Fruit fly (Drosophila melanogaster) whole organism, embryonic: ENCODE data around the gene CG17839.

ENCODE experiments used
- B-H2 ChIP-seq: fragments of 200-800 bp; sonication (Bioruptor generic); optimal IDR thresholded peaks from 2 replicates; lab custom pipeline; 2018; ENCODE audit warnings: missing biosample characterization, mild to moderate bottlenecking, missing genetic modification characterization
- Bteb2 ChIP-seq: fragments of 200-800 bp; sonication (Bioruptor generic); optimal IDR thresholded peaks from 2 replicates; lab custom pipeline; 2016; ENCODE audit warnings: missing biosample characterization, missing genetic modification characterization
- CG10274 ChIP-seq: fragments of 200-800 bp; sonication (Bioruptor generic); optimal IDR thresholded peaks from 3 replicates; lab custom pipeline; 2017; ENCODE audit warnings: missing biosample characterization, mild to moderate bottlenecking, missing genetic modification characterization
- CG10431 ChIP-seq: fragments of 200-800 bp; sonication (Bioruptor generic); optimal IDR thresholded peaks from 3 replicates; lab custom pipeline; 2018; ENCODE audit warnings: missing biosample characterization, mild to moderate bottlenecking, missing genetic modification characterization
- CG11723 ChIP-seq: fragments of 200-800 bp; sonication (Bioruptor generic); optimal IDR thresholded peaks from 2 replicates; lab custom pipeline; 2017; ENCODE audit warnings: missing biosample characterization, mild to moderate bottlenecking, missing genetic modification characterization
- CG12391 ChIP-seq: fragments of 200-800 bp; sonication (Bioruptor generic); optimal IDR thresholded peaks from 3 replicates; lab custom pipeline; 2018; ENCODE audit warnings: missing biosample characterization, mild to moderate bottlenecking, missing genetic modification characterization, moderate library complexity
- CG13287 ChIP-seq: fragments of 200-800 bp; sonication (Bioruptor generic); IDR thresholded peaks from 2 replicates; pipeline ENCODE4 v1.3.6; 2022; ENCODE audit warnings: missing biosample characterization, missing genetic modification characterization; ENCODE audit not compliant: partially characterized antibody
- CG14710 ChIP-seq: fragments of 200-800 bp; sonication (Bioruptor generic); optimal IDR thresholded peaks from 3 replicates; lab custom pipeline; 2019; ENCODE audit warnings: missing biosample characterization, mild to moderate bottlenecking, missing genetic modification characterization, moderate library complexity
- CG15514 ChIP-seq: fragments of 200-800 bp; sonication (Bioruptor generic); optimal IDR thresholded peaks from 3 replicates; lab custom pipeline; 2017; ENCODE audit warnings: missing biosample characterization, missing genetic modification characterization, mild to moderate bottlenecking, moderate library complexity, missing genetic modification reagents
- CG1602 ChIP-seq: fragments of 200-800 bp; sonication (Bioruptor generic); optimal IDR thresholded peaks from 3 replicates; lab custom pipeline; 2016; ENCODE audit warnings: missing biosample characterization, missing genetic modification characterization
- CG16813 ChIP-seq: fragments of 200-800 bp; sonication (Bioruptor generic); IDR thresholded peaks from 3 replicates; pipeline ENCODE4 v1.3.6; 2022; ENCODE audit warnings: missing biosample characterization, missing genetic modification characterization; ENCODE audit not compliant: partially characterized antibody
- CG17328 ChIP-seq: fragments of 200-800 bp; sonication (Bioruptor generic); IDR thresholded peaks from 2 replicates; pipeline ENCODE4 v1.3.6; 2022; ENCODE audit warnings: missing biosample characterization, missing genetic modification characterization
- CG17912 ChIP-seq: fragments of 200-800 bp; sonication (Bioruptor generic); optimal IDR thresholded peaks from 2 replicates; lab custom pipeline; 2018; ENCODE audit warnings: missing biosample characterization, mild to moderate bottlenecking, missing genetic modification characterization
- CG18476 ChIP-seq: fragments of 200-800 bp; sonication (Bioruptor generic); optimal IDR thresholded peaks from 2 replicates; lab custom pipeline; 2016; ENCODE audit warnings: missing biosample characterization, mild to moderate bottlenecking, missing genetic modification characterization
- CG18619 ChIP-seq: fragments of 200-800 bp; sonication (Bioruptor generic); optimal IDR thresholded peaks from 3 replicates; lab custom pipeline; 2017; ENCODE audit warnings: missing biosample characterization, mild to moderate bottlenecking, missing genetic modification characterization
- CG30431 ChIP-seq: fragments of 200-800 bp; sonication (Bioruptor generic); optimal IDR thresholded peaks from 2 replicates; lab custom pipeline; 2017; ENCODE audit warnings: missing biosample characterization, missing genetic modification characterization
- CG3726 ChIP-seq: fragments of 200-800 bp; sonication (Bioruptor generic); IDR thresholded peaks from 3 replicates; pipeline ENCODE4, ENCODE4 v1.3.6; 2022; ENCODE audit warnings: missing biosample characterization, missing genetic modification characterization
- CG3847 ChIP-seq: fragments of 200-800 bp; sonication (Bioruptor generic); IDR thresholded peaks from 2 replicates; pipeline ENCODE4 v1.3.6; 2022; ENCODE audit warnings: missing biosample characterization, missing genetic modification characterization
- CG6854 ChIP-seq: fragments of 200-800 bp; sonication (Bioruptor generic); optimal IDR thresholded peaks from 3 replicates; lab custom pipeline; 2017; ENCODE audit warnings: missing biosample characterization, mild to moderate bottlenecking, missing genetic modification characterization
- CG7372 ChIP-seq: fragments of 200-800 bp; sonication (Bioruptor generic); IDR thresholded peaks from 2 replicates; pipeline ENCODE4 v1.3.6; 2022; ENCODE audit warnings: missing biosample characterization, missing genetic modification characterization
- CG7556 ChIP-seq: fragments of 200-800 bp; sonication (Bioruptor generic); optimal IDR thresholded peaks from 2 replicates; lab custom pipeline; 2017; ENCODE audit warnings: missing biosample characterization, mild to moderate bottlenecking, missing genetic modification characterization
- CG8290 ChIP-seq, 3 experiments: fragments of 200-800 bp; sonication (Bioruptor generic); optimal IDR thresholded peaks; 2 replicates each; lab custom pipeline; 2016 to 2019; ENCODE audit warnings: missing biosample characterization in 3 of 3, missing genetic modification characterization in 3 of 3, mild to moderate bottlenecking in 2 of 3, moderate library complexity in 1 of 3
- CG8765 ChIP-seq: fragments of 200-800 bp; sonication (Bioruptor generic); IDR thresholded peaks from 2 replicates; pipeline ENCODE4 v1.3.6; 2022; ENCODE audit warnings: missing biosample characterization, missing genetic modification characterization
- Lim3 ChIP-seq: fragments of 200-800 bp; sonication (Bioruptor generic); IDR thresholded peaks from 2 replicates; pipeline ENCODE4 v1.3.6; 2022; ENCODE audit warnings: missing biosample characterization, missing genetic modification characterization
- Med ChIP-seq: fragments of 200-800 bp; sonication (Bioruptor generic); peaks from one replicate; lab custom pipeline; 2016; ENCODE audit warnings: missing biosample characterization, missing genetic modification characterization, mild to moderate bottlenecking, inconsistent platforms, moderate library complexity
- Oaz ChIP-seq: fragments of 200-800 bp; sonication (Bioruptor generic); IDR thresholded peaks from 2 replicates; pipeline ENCODE4 v1.3.6; 2022; ENCODE audit warnings: missing biosample characterization, missing genetic modification characterization
- Optix ChIP-seq: fragments of 200-800 bp; sonication (Bioruptor generic); IDR thresholded peaks from 3 replicates; pipeline ENCODE4 v1.3.6; 2022; ENCODE audit warnings: missing biosample characterization, missing genetic modification characterization
- Ravus ChIP-seq: fragments of 200-800 bp; sonication (Bioruptor generic); IDR thresholded peaks from 2 replicates; pipeline ENCODE4 v1.3.6; 2022; ENCODE audit warnings: missing biosample characterization, missing genetic modification characterization
- Taf1 ChIP-seq: fragments of 200-800 bp; sonication (Bioruptor generic); IDR thresholded peaks from 2 replicates; pipeline ENCODE4 v1.3.6; 2022; ENCODE audit warnings: missing biosample characterization, missing genetic modification characterization
- Usf ChIP-seq: fragments of 200-800 bp; sonication (Bioruptor generic); optimal IDR thresholded peaks from 2 replicates; lab custom pipeline; 2017; ENCODE audit warnings: missing genotype, missing biosample characterization, missing genetic modification characterization
- az2 ChIP-seq: fragments of 200-800 bp; sonication (Bioruptor generic); optimal IDR thresholded peaks from 3 replicates; lab custom pipeline; 2016; ENCODE audit warnings: missing biosample characterization, missing genetic modification characterization
- chn ChIP-seq: fragments of 200-800 bp; sonication (Bioruptor generic); optimal IDR thresholded peaks from 2 replicates; lab custom pipeline; 2016; ENCODE audit warnings: missing biosample characterization, missing genetic modification characterization
- crc ChIP-seq: fragments of 200-800 bp; sonication (Bioruptor generic); optimal IDR thresholded peaks from 2 replicates; lab custom pipeline; 2016; ENCODE audit warnings: missing biosample characterization, missing genetic modification characterization
- dati ChIP-seq: fragments of 200-800 bp; sonication (Bioruptor generic); IDR thresholded peaks from 2 replicates; pipeline ENCODE4 v1.3.6; 2022; ENCODE audit warnings: missing biosample characterization, missing genetic modification characterization
- ftz-f1 ChIP-seq: fragments of 200-800 bp; sonication (Bioruptor generic); optimal IDR thresholded peaks from 2 replicates; lab custom pipeline; 2016; ENCODE audit warnings: missing biosample characterization, missing genetic modification characterization
- jing ChIP-seq: fragments of 200-800 bp; sonication (Bioruptor generic); optimal IDR thresholded peaks from 2 replicates; lab custom pipeline; 2018; ENCODE audit warnings: missing biosample characterization, mild to moderate bottlenecking, missing genetic modification characterization
- ken ChIP-seq: fragments of 200-800 bp; sonication (Bioruptor generic); IDR thresholded peaks from 3 replicates; pipeline ENCODE4 v1.3.6; 2022; ENCODE audit warnings: missing biosample characterization, missing genetic modification characterization
- klu ChIP-seq: fragments of 200-800 bp; sonication (Bioruptor generic); IDR thresholded peaks from 2 replicates; pipeline ENCODE4 v1.3.6; 2022; ENCODE audit warnings: missing biosample characterization, missing genetic modification characterization
- lov ChIP-seq, 2 experiments: fragments of 200-800 bp in 1 of 2; fragments of >200 bp in 1 of 2; sonication (Bioruptor generic) in 1 of 2; IDR thresholded peaks in 1 of 2; optimal IDR thresholded peaks in 1 of 2; 2 replicates in 1 of 2; 3 replicates in 1 of 2; pipeline versions ENCODE4 v1.3.6 to Lab custom; 2017 to 2022; ENCODE audit warnings: missing biosample characterization in 1 of 2, missing genetic modification characterization in 1 of 2
- maf-S ChIP-seq: fragments of 200-800 bp; sonication (Bioruptor generic); optimal IDR thresholded peaks from 2 replicates; lab custom pipeline; 2016; ENCODE audit warnings: missing biosample characterization, missing genetic modification characterization
- mirr ChIP-seq: fragments of 200-800 bp; sonication (Bioruptor generic); optimal IDR thresholded peaks from 3 replicates; lab custom pipeline; 2018; ENCODE audit warnings: missing biosample characterization, mild to moderate bottlenecking, missing genetic modification characterization
- mld ChIP-seq: fragments of 200-800 bp; sonication (Bioruptor generic); IDR thresholded peaks from 3 replicates; pipeline ENCODE4 v1.3.6; 2022; ENCODE audit warnings: missing biosample characterization, missing genetic modification characterization; ENCODE audit not compliant: partially characterized antibody
- pnt ChIP-seq: fragments of 200-800 bp; sonication (Bioruptor generic); optimal IDR thresholded peaks from 3 replicates; lab custom pipeline; 2016; ENCODE audit warnings: missing biosample characterization, missing genetic modification characterization
- sc ChIP-seq, 3 experiments: fragments of >200 bp in 2 of 3; fragments of 200-800 bp in 1 of 3; sonication (Bioruptor generic) in 1 of 3; optimal IDR thresholded peaks; 2 replicates in 2 of 3; 3 replicates in 1 of 3; lab custom pipeline; 2017; ENCODE audit warnings: mild to moderate bottlenecking in 1 of 3, missing biosample characterization in 1 of 3, missing genetic modification characterization in 1 of 3, missing genetic modification reagents in 1 of 3
- sens ChIP-seq: fragments of 200-800 bp; sonication (Bioruptor generic); peaks from one replicate; lab custom pipeline; 2016; ENCODE audit warnings: missing biosample characterization, missing genetic modification characterization
- sisA ChIP-seq: fragments of 200-800 bp; sonication (Bioruptor generic); IDR thresholded peaks from 2 replicates; pipeline ENCODE4 v1.3.6; 2022; ENCODE audit warnings: missing biosample characterization, missing genetic modification characterization
- tna ChIP-seq: fragments of 200-800 bp; sonication (Bioruptor generic); IDR thresholded peaks from 2 replicates; pipeline ENCODE4 v1.3.6; 2022; ENCODE audit warnings: missing biosample characterization, missing genetic modification characterization; ENCODE audit not compliant: partially characterized antibody
- tx ChIP-seq: fragments of 200-800 bp; sonication (Bioruptor generic); optimal IDR thresholded peaks from 2 replicates; lab custom pipeline; 2016; ENCODE audit warnings: missing biosample characterization, missing genetic modification characterization
- zen ChIP-seq: fragments of 200-800 bp; sonication (Bioruptor generic); optimal IDR thresholded peaks from 3 replicates; lab custom pipeline; 2018; ENCODE audit warnings: missing biosample characterization, mild to moderate bottlenecking, missing genetic modification characterization, moderate library complexity

The CG17839 gene

dm6 chr3L:14784949-14785408 is 20.0 kb upstream of the CG17839 start (continued):
- TF ChIP-seq CG8290 (GFP tag; optimal IDR thresholded peaks at IDR 0.05; lab: Kevin White, UChicago): peak; percentile 95
- TF ChIP-seq CG8290 (tag; optimal IDR thresholded peaks at IDR 0.05; lab: Kevin White, UChicago): peak; percentile 74 to 91
- peak; percentile 94 for TF ChIP-seq Usf
- TF ChIP-seq jing (GFP tag; lab: Kevin White, UChicago): peak; percentile 92
- TF ChIP-seq az2: peak; percentile 96
- TF ChIP-seq CG14710 (tag; lab: Kevin White, UChicago): peak; percentile 97
- peak; percentile 98 for TF ChIP-seq CG12391 (tag; lab: Kevin White, UChicago)
- peak; percentile 77 for TF ChIP-seq Optix (GFP tag; lab: Robert Waterston, UW)
- no peak for TF ChIP-seq tna
- TF ChIP-seq CG10431: peak; percentile 90
- TF ChIP-seq Bteb2 (GFP tag; lab: Kevin White, UChicago): peak; percentile 94
- TF ChIP-seq CG18476 (GFP tag; lab: Kevin White, UChicago): peak; percentile 97
- peak; percentile 92 for TF ChIP-seq CG30431 (GFP tag; lab: Kevin White, UChicago)
- TF ChIP-seq Lim3: peak; percentile 84
- TF ChIP-seq klu (GFP tag; lab: Robert Waterston, UW): peak; percentile 89
- no peak; the same call in 1 of the 2 replicates for TF ChIP-seq CG13287 (GFP tag; lab: Robert Waterston, UW)
- peak; percentile 77 for TF ChIP-seq ken
- TF ChIP-seq CG3847 (GFP tag; lab: Robert Waterston, UW): peak; percentile 92
- peak; percentile 85 for TF ChIP-seq CG3726
- peak; percentile 90 for TF ChIP-seq crc (GFP tag; lab: Kevin White, UChicago)
- peak; percentile 97 for TF ChIP-seq CG6854 (GFP tag; lab: Kevin White, UChicago)
- TF ChIP-seq CG11723: peak; percentile 96
- TF ChIP-seq B-H2 (GFP tag; lab: Kevin White, UChicago): peak; percentile 89
- peak; percentile 71 for TF ChIP-seq CG8765 (GFP tag; lab: Robert Waterston, UW)
- TF ChIP-seq mld (GFP tag; lab: Robert Waterston, UW): no peak
- no peak for TF ChIP-seq lov (optimal IDR thresholded peaks at IDR 0.05; lab: Kevin White, UChicago)
- TF ChIP-seq lov (GFP tag; IDR thresholded peaks at IDR 0.05; lab: Robert Waterston, UW): peak; percentile 79; the same call in 2 of the 3 replicates
- TF ChIP-seq dati: peak; percentile 58; the same call in 1 of the 2 replicates
- peak; percentile 51 for TF ChIP-seq ftz-f1 (GFP tag; lab: Kevin White, UChicago)
- peak; percentile 89 for TF ChIP-seq maf-S (GFP tag; lab: Kevin White, UChicago)
- TF ChIP-seq sisA (GFP tag; lab: Robert Waterston, UW): peak; percentile 86
- TF ChIP-seq chn (GFP tag; lab: Kevin White, UChicago): peak; percentile 95
- peak; percentile 99 for TF ChIP-seq Med (GFP tag; lab: Kevin White, UChicago)
- peak; percentile 86 for TF ChIP-seq CG7372 (GFP tag; lab: Robert Waterston, UW)
- peak; percentile 92 for TF ChIP-seq CG10274 (GFP tag; lab: Kevin White, UChicago)
- peak; percentile 81 for TF ChIP-seq Ravus (GFP tag; lab: Robert Waterston, UW)
- peak; percentile 95 for TF ChIP-seq CG1602
- TF ChIP-seq CG7556 (GFP tag; lab: Kevin White, UChicago): peak; percentile 98
- TF ChIP-seq tx (GFP tag; lab: Kevin White, UChicago): peak; percentile 92
- peak; percentile 85 for TF ChIP-seq Oaz (GFP tag; lab: Robert Waterston, UW)
- TF ChIP-seq sc (optimal IDR thresholded peaks at IDR 0.05; lab: Kevin White, UChicago): no peak
- TF ChIP-seq sc (GFP tag; optimal IDR thresholded peaks at IDR 0.05; lab: Kevin White, UChicago): peak; percentile 97
- TF ChIP-seq Taf1 (GFP tag; lab: Robert Waterston, UW): peak; percentile 82
- TF ChIP-seq CG15514: peak; percentile 91
- TF ChIP-seq CG17912 (GFP tag; lab: Kevin White, UChicago): peak; percentile 78
- peak; percentile 90 for TF ChIP-seq CG17328 (GFP tag; lab: Robert Waterston, UW)
- TF ChIP-seq pnt (GFP tag; lab: Kevin White, UChicago): peak; percentile 90
- peak; percentile 98 for TF ChIP-seq CG18619 (GFP tag; lab: Kevin White, UChicago)
- peak; percentile 95 for TF ChIP-seq zen (tag; lab: Kevin White, UChicago)
- TF ChIP-seq CG16813 (GFP tag; lab: Robert Waterston, UW): no peak
- TF ChIP-seq mirr (GFP tag; lab: Kevin White, UChicago): peak; percentile 90
- peak; percentile 99 for TF ChIP-seq sens (GFP tag; lab: Kevin White, UChicago)
